Fruit fly (Drosophila melanogaster): ENCODE data around the gene CG1958.
A peak's percentile ranks its signal among the peaks of the same experiment; 100 is the strongest.

CG1958 gene

dm6 chrX:7300356-7300721 lies 33.6 kb downstream of the CG1958 start (continued):
- TF ChIP-seq CG10274 (GFP tag; optimal IDR thresholded peaks at IDR 0.05), result no peak
- no peak for TF ChIP-seq Bdp1 (GFP tag; optimal IDR thresholded peaks at IDR 0.05)
- TF ChIP-seq scrt (GFP tag; optimal IDR thresholded peaks at IDR 0.05), result no peak
- TF ChIP-seq ssp (GFP tag; IDR thresholded peaks at IDR 0.05), result no peak
- TF ChIP-seq grn (GFP tag; optimal IDR thresholded peaks at IDR 0.05), result no peak
- no peak for TF ChIP-seq en (GFP tag; optimal IDR thresholded peaks at IDR 0.05)
- no peak for TF ChIP-seq lilli (GFP tag; optimal IDR thresholded peaks at IDR 0.05)
- TF ChIP-seq dpn (GFP tag; optimal IDR thresholded peaks at IDR 0.05), result no peak
- TF ChIP-seq MTF-1 (GFP tag; optimal IDR thresholded peaks at IDR 0.05; ENCODE audit: borderline replicate concordance), result no peak
- no peak for TF ChIP-seq CTCF (GFP tag; optimal IDR thresholded peaks at IDR 0.05)
- no peak for TF ChIP-seq Nf-YB (GFP tag; optimal IDR thresholded peaks at IDR 0.05)
- TF ChIP-seq CG8944 (GFP tag; optimal IDR thresholded peaks at IDR 0.05), result no peak
- TF ChIP-seq tll (GFP tag; optimal IDR thresholded peaks at IDR 0.05), result no peak
- no peak for TF ChIP-seq croc (GFP tag; conservative IDR thresholded peaks at IDR 0.05)
- TF ChIP-seq z (GFP tag; IDR thresholded peaks at IDR 0.05), result no peak
- TF ChIP-seq CG18262 (tag; optimal IDR thresholded peaks at IDR 0.05), result peak; percentile 14
- no peak for TF ChIP-seq CG11560 (tag; IDR thresholded peaks at IDR 0.05)
- no peak for TF ChIP-seq Doc3 (GFP tag; IDR thresholded peaks at IDR 0.05; ENCODE audit: partially characterized antibody)
- 0 out of 2 replicates have a peak, but pooled peaks have one; percentile 14 for TF ChIP-seq ttk (GFP tag; IDR thresholded peaks at IDR 0.05)
- peak; percentile 30; the same call in 1 of the 3 replicates for TF ChIP-seq CG6175 (GFP tag; IDR thresholded peaks at IDR 0.05)
- no peak for TF ChIP-seq oc (tag; optimal IDR thresholded peaks at IDR 0.05)
- TF ChIP-seq D19B (GFP tag; optimal IDR thresholded peaks at IDR 0.05), result no peak
- no peak for TF ChIP-seq CG30020 (tag; optimal IDR thresholded peaks at IDR 0.05)
- TF ChIP-seq mam (GFP tag; optimal IDR thresholded peaks at IDR 0.05), result no peak
- no peak for TF ChIP-seq gsb-n (tag; optimal IDR thresholded peaks at IDR 0.05)
- no peak for TF ChIP-seq chn (GFP tag; optimal IDR thresholded peaks at IDR 0.05)
- TF ChIP-seq ham (GFP tag; IDR thresholded peaks at IDR 0.05), result no peak
- no peak for TF ChIP-seq slou (GFP tag; optimal IDR thresholded peaks at IDR 0.05)
- 0 out of 2 replicates have a peak, but pooled peaks have one; percentile 5 for TF ChIP-seq CG10321 (GFP tag; IDR thresholded peaks at IDR 0.05)
- 0 out of 2 replicates have a peak, but pooled peaks have one; percentile 36 for TF ChIP-seq Nf-YA (GFP tag; IDR thresholded peaks at IDR 0.05)
- TF ChIP-seq caup (GFP tag; optimal IDR thresholded peaks at IDR 0.05; ENCODE audit: severe bottlenecking), result no peak
- TF ChIP-seq sisA (GFP tag; IDR thresholded peaks at IDR 0.05), result no peak
- TF ChIP-seq stc (GFP tag; IDR thresholded peaks at IDR 0.05), result no peak
- TF ChIP-seq lola (GFP tag; optimal IDR thresholded peaks at IDR 0.05), result no peak
- no peak for TF ChIP-seq sob (GFP tag; IDR thresholded peaks at IDR 0.05)
- 0 out of 2 replicates have a peak, but pooled peaks have one; percentile 21 for TF ChIP-seq peb (GFP tag; IDR thresholded peaks at IDR 0.05)
- TF ChIP-seq Rx (GFP tag; IDR thresholded peaks at IDR 0.05), result 0 out of 2 replicates have a peak, but pooled peaks have one; percentile 3
- TF ChIP-seq CG10565 (GFP tag; optimal IDR thresholded peaks at IDR 0.05), result no peak
- no peak for TF ChIP-seq Hr78 (GFP tag; optimal IDR thresholded peaks at IDR 0.05)
- no peak for TF ChIP-seq Atf6 (GFP tag; IDR thresholded peaks at IDR 0.05)
- no peak for TF ChIP-seq ftz-f1 (GFP tag; optimal IDR thresholded peaks at IDR 0.05)
- peak; percentile 9 for TF ChIP-seq CG12659 (GFP tag; optimal IDR thresholded peaks at IDR 0.05)
- no peak for TF ChIP-seq CG5180 (GFP tag; optimal IDR thresholded peaks at IDR 0.05)
- peak; percentile 41 for TF ChIP-seq CG1603 (tag; optimal IDR thresholded peaks at IDR 0.05)
- TF ChIP-seq dimm (GFP tag; IDR thresholded peaks at IDR 0.05), result no peak
- no peak for TF ChIP-seq Ssrp (tag; optimal IDR thresholded peaks at IDR 0.05)
- no peak for TF ChIP-seq CG2202 (tag; optimal IDR thresholded peaks at IDR 0.05)
- TF ChIP-seq Sry-β (GFP tag; optimal IDR thresholded peaks at IDR 0.05), result no peak
- peak; percentile 13 for TF ChIP-seq CG2120 (GFP tag; optimal IDR thresholded peaks at IDR 0.05)
- no peak for TF ChIP-seq CG15011 (GFP tag; optimal IDR thresholded peaks at IDR 0.05)
- TF ChIP-seq kay (GFP tag; optimal IDR thresholded peaks at IDR 0.05), result no peak
- TF ChIP-seq NC2α (GFP tag; optimal IDR thresholded peaks at IDR 0.05), result no peak

Data from whole organism, embryonic.